Fruit fly (Drosophila melanogaster): ENCODE results near the gene RPA1.

DNA sequence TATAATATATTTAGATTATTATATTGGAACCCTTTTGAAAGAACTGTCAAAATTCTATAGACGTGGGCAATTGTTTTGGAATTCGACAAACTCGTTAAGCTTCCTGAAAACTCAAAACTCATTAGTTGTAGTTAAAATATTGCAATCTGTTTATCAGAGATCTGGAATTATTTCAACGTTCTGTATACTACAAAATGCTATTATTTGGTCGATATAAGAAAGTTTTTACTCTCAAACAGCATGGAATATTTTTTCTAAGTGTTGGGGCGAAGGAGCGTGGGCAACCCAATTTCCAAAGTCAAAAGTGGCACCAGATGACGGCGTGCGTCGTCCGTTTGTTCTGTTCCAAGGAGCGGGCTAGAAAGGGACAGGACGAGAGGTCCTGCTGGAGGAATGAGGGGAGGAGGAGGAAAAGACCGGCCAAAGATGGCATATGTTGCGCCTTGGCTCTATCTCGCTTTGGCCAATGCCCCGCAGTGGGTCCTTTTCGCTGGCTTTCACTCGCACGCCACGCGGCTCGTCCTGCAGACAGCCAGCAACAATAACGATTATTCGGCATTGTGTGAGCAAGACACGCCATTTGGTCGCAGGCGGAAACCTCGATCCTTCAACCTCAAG is 21.6 kb upstream of the RPA1 start:
- TF ChIP-seq CG8478 (optimal IDR thresholded peaks at IDR 0.05): no peak
- TF ChIP-seq CTCF (optimal IDR thresholded peaks at IDR 0.05): no peak

Measured in S2 (cell line).